Fruit fly (Drosophila melanogaster) whole organism, larva: Measurements from ENCODE around the gene Coq5.
A peak's percentile ranks its signal among the peaks of the same experiment; 100 is the strongest.

ENCODE experiments used
- noc ChIP-seq: fragments of 200-800 bp; sonication (Bioruptor generic); optimal IDR thresholded peaks from 3 replicates; lab custom pipeline; 2019; ENCODE audit warnings: missing biosample characterization, mild to moderate bottlenecking, missing genetic modification characterization, moderate library complexity

Coq5 gene

DNA sequence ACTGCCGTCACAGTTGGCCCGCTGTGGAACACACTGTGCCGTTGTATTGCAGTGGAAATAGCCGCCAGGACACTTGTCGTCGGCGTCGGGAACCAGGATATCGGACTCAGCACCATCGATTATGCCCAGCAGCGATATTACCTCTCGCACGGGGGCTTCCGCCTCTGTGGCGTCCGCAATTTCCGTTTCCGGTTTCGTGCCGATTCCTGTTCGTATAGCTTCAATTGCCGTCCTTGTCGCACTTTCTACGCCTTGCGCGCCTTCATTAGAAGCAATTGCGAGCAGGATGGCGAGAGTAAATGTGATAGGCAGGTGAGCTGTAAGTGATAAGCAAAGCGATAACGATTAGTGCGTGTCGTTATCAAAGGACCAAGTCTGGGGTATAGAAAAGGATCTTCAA, 21.5 kb downstream of the Coq5 start:
- TF ChIP-seq noc (tag; lab: Kevin White, UChicago): no peak

- TF ChIP-seq noc (tag; lab: Kevin White, UChicago): peak; percentile 75
Observed at dm6 chrX:13159481-13159880, 34.9 kb downstream of the Coq5 start, which contains the start of the genes Bap60 and CG12096. Gene Bap60, minus strand, starts transcription at chrX:13159508. Gene CG12096, plus strand, starts transcription at chrX:13159604.

dm6 chrX:13154783-13155182, 39.6 kb downstream of the Coq5 start, which contains the start of the genes CG4318 and CG4332:
Gene CG4318, minus strand, starts transcription at chrX:13154924.
Gene CG4332, plus strand, starts transcription at chrX:13155038.
- no peak for TF ChIP-seq noc (tag; lab: Kevin White, UChicago)

- TF ChIP-seq noc (tag; lab: Kevin White, UChicago): no peak
Observed at dm6 chrX:13149083-13149482, 45.3 kb downstream of the Coq5 start.

DNA sequence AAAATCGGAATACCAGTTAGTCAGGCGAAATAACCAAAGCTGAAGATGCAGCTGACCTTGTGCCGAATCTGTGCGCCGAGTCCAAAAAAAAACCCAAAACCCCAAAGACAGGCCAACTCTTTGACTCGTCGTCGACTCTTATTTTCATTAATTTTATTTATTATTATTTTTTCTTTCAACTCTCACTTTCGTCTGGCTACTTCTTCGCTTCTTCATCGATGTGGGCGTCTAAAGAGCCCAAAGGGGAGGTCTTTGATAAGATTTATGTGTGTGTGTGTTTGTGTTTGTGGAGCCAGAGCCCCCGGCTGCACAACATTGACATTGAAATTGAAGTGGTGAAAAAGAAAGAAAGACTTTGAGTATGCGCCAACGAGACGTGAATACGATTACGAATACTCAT, 48.5 kb downstream of the Coq5 start:
- no peak for TF ChIP-seq noc (tag; lab: Kevin White, UChicago)

dm6 chrX:13143100-13143499, 51.3 kb downstream of the Coq5 start:
- TF ChIP-seq noc (tag; lab: Kevin White, UChicago): no peak
